Fruit fly (Drosophila melanogaster): ENCODE measurements around the gene Ripalpha.

The Ripalpha gene

DNA sequence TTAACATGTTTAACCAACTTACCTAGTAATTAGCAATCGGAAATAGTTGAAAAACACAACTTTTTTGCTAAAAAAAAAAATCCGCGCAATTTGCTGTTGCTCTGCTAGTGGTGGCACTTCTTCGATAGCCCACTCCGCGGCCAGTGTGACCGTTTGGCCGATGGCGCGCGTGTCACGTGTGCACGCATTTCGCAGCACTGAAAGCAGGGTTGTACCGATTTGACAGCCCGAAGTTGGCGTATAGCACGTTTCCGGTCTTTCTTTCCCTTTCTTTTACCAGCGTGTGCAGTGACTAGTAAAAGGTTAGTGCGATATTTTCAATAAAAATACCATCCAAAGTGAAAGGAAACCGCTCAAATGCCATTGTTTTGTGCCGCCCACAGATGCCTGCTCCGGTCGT lies at the start of gene Ripalpha, which contains the start of gene RpL7:
TSS of gene Ripalpha (minus strand) at position 128 of the 400 bp plus-strand sequence.
TSS of gene RpL7 (plus strand) at position 158 of the 400 bp plus-strand sequence.
- peak; percentile 88 for TF ChIP-seq noc (tag; optimal IDR thresholded peaks at IDR 0.05)

- no peak for TF ChIP-seq noc (tag; optimal IDR thresholded peaks at IDR 0.05)
Observed at dm6 chr2L:10250441-10250847, 49.7 kb upstream of the Ripalpha start, which contains the start of the genes bsk and CG31717. bsk (minus strand) TSS chr2L:10250501. CG31717 (plus strand) TSS chr2L:10250737.

DNA sequence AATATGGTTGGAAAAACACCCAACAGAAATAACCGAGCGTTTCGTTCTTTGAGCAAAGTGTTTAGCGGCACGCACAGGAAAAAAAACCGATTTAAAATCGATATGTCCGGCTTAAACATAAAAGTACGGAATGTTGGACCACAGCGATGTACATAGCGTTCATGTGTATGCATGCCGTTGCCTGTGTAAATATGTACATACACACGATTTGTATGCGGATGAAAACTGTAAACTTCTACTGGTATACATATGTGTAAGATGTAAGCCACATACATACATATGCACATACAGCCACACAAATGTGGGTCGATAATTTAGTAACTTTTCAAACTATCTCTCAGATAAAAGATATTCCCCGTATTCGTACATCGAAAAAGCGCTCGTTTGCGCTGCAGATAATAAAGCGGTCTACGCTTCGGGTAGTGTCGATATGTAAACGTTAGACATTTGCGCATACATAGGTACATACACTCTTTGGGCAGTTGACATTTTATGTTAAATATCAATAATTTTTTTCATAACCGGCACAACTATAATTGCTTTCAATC lies 49.0 kb upstream of the Ripalpha start:
- no peak for TF ChIP-seq noc (tag; optimal IDR thresholded peaks at IDR 0.05)

- TF ChIP-seq noc (tag; optimal IDR thresholded peaks at IDR 0.05): no peak
Observed at dm6 chr2L:10246785-10247190, 46.0 kb upstream of the Ripalpha start, which contains the start of gene chico. chico (minus strand) TSS chr2L:10247078.

dm6 chr2L:10238726-10239652 lies 38.2 kb upstream of the Ripalpha start, which contains the start of gene me31B:
me31B (plus strand) TSS chr2L:10239341.
- no peak for TF ChIP-seq noc (tag; optimal IDR thresholded peaks at IDR 0.05)

dm6 chr2L:10237725-10238446 lies 37.1 kb upstream of the Ripalpha start, which contains the start of gene mthl15:
mthl15 (minus strand) TSS chr2L:10238317.
- TF ChIP-seq noc (tag; optimal IDR thresholded peaks at IDR 0.05): no peak

- TF ChIP-seq noc (tag; optimal IDR thresholded peaks at IDR 0.05): no peak
Observed at dm6 chr2L:10232827-10233226, 32.1 kb upstream of the Ripalpha start.

DNA sequence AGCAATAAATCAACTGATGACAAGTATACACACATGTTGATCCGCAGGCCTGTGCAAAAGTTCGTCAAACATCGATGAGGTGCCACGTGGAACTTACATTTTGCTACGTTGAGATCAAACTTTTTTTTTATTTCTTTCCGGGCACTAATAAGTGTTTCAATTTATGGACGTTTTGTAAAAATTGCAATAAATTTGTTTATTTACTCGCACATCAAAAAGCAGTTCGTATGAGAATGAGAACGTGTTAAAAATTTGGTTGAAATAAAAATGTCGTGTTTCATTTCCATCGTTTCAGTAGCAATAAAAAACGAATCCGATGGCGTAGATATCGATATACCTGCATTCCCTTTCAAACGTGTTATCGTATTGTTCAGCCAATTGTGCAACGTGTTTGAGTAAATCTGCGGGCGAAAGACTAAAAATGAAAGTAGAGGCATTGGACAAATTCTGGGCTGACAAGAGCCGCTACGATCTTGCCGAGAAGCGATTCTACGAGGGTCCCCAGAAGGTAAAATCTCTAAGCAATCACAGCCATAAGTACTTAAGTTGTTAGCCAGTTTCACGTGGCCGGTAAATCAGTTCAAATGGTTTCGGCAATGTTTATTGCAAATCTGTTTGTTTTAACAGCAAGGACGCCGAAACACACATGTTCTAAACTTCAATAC lies 31.5 kb upstream of the Ripalpha start, which contains the start of gene eEF1delta:
TSS of gene eEF1delta (plus strand) at position 356 of the 665 bp plus-strand sequence.
- TF ChIP-seq noc (tag; optimal IDR thresholded peaks at IDR 0.05): no peak

DNA sequence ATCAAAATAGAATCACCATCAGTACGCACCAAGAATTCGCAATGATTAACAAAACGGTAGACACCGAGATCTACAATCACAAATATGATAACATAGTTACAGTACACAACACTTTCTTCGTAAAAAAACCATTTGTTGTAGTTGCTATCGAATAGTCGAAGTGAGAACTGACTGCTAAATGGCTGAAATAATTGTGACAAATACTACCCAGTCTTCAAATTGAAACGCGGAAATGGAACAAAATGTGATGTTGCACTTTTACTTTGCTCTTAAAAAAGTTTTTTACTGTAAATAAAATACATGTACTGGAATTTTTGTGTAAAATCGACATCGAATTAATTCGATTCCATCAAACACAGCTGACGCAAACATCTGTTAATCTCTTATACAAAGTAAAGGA lies 30.7 kb upstream of the Ripalpha start, which contains the start of gene ova:
TSS of gene ova (minus strand) at position 183 of the 400 bp plus-strand sequence.
- no peak for TF ChIP-seq noc (tag; optimal IDR thresholded peaks at IDR 0.05)

DNA sequence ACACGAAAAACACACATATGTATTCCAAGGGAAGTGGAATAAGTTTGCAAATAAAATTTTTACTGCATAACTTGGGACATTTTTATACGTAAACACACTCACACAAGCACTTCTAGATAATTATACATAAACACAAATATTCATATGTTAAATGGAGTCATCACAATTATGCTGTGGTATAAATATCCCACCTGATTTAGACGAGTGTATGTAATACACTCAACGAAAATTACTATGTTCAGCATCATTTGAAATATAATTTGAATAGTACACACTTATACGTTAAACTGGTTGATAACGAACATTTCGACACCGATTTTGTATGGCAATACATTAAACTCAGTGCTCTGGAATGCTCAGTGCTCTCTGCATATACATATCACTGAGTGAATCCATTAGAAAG lies 30.3 kb upstream of the Ripalpha start:
- no peak for TF ChIP-seq noc (tag; optimal IDR thresholded peaks at IDR 0.05)

dm6 chr2L:10230455-10230854 lies 29.7 kb upstream of the Ripalpha start:
- TF ChIP-seq noc (tag; optimal IDR thresholded peaks at IDR 0.05): no peak

- TF ChIP-seq noc (tag; optimal IDR thresholded peaks at IDR 0.05): no peak
Observed at dm6 chr2L:10226724-10227407, 26.1 kb upstream of the Ripalpha start, which contains the start of gene CG5708. CG5708 (minus strand) TSS chr2L:10226808.

DNA sequence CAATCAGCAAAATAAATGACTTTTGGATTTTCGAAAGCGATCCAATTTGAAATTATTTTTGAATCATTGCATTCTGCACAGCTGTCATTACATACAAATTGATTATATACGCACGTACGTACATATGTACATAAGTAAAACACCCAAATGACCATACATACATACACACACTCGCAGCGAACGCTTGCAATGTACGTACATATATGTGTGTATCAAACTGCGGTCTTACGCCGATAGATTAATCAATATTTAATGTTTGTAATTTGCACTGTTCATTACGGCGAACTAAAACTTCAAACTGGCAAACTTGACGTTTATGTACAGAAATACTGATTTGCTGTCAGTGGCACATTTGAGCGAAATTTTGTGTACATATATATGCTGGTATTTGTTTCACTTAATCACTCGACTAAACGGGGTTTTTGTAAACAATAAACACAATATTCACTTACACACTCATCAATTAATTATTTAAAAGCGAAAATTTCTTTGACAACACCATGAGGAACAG lies 25.5 kb upstream of the Ripalpha start:
- no peak for TF ChIP-seq noc (tag; optimal IDR thresholded peaks at IDR 0.05)

dm6 chr2L:10222550-10223231 lies 21.9 kb upstream of the Ripalpha start, which contains the start of gene Bcs1:
Bcs1 (plus strand) TSS chr2L:10222657.
- no peak for TF ChIP-seq noc (tag; optimal IDR thresholded peaks at IDR 0.05)
